Fruit fly (Drosophila melanogaster) whole organism, embryonic: Measurements from ENCODE around the gene CG13002.

Experiments used
- Ada2b ChIP-seq: fragments of 200-800 bp; sonication (Bioruptor generic); IDR thresholded peaks from 2 replicates; pipeline ENCODE4 v1.3.6; 2022; ENCODE audit warnings: missing biosample characterization, missing genetic modification characterization
- Antp ChIP-seq: fragments of 200-800 bp; sonication (Bioruptor generic); optimal IDR thresholded peaks from 3 replicates; lab custom pipeline; 2016; ENCODE audit warnings: missing biosample characterization, missing genetic modification characterization
- CG12659 ChIP-seq: fragments of 200-800 bp; sonication (Bioruptor generic); optimal IDR thresholded peaks from 3 replicates; lab custom pipeline; 2017; ENCODE audit warnings: mild to moderate bottlenecking, missing biosample characterization, missing genetic modification reagents, missing genetic modification characterization
- CG13424 ChIP-seq: fragments of 200-800 bp; sonication (Bioruptor generic); optimal IDR thresholded peaks from 2 replicates; lab custom pipeline; 2019; ENCODE audit warnings: missing biosample characterization, mild to moderate bottlenecking, missing genetic modification characterization, moderate library complexity
- CG14050 ChIP-seq: fragments of 200-800 bp; sonication (Bioruptor generic); IDR thresholded peaks from 3 replicates; pipeline ENCODE4 v1.3.6; 2022; ENCODE audit warnings: missing biosample characterization, missing genetic modification characterization
- CG15269 ChIP-seq: fragments of 200-800 bp; sonication (Bioruptor generic); optimal IDR thresholded peaks from 2 replicates; lab custom pipeline; 2018; ENCODE audit warnings: missing biosample characterization, mild to moderate bottlenecking, missing genetic modification characterization, moderate library complexity
- CG17359 ChIP-seq: fragments of 200-800 bp; sonication (Bioruptor generic); optimal IDR thresholded peaks from 3 replicates; lab custom pipeline; 2018; ENCODE audit warnings: missing biosample characterization, mild to moderate bottlenecking, missing genetic modification characterization, moderate library complexity
- CG18262 ChIP-seq: fragments of 200-800 bp; optimal IDR thresholded peaks from 3 replicates; lab custom pipeline; 2019; ENCODE audit warnings: missing biosample characterization, mild to moderate bottlenecking, missing genetic modification characterization, moderate library complexity
- CG18476 ChIP-seq: fragments of 200-800 bp; sonication (Bioruptor generic); optimal IDR thresholded peaks from 2 replicates; lab custom pipeline; 2016; ENCODE audit warnings: missing biosample characterization, mild to moderate bottlenecking, missing genetic modification characterization
- CG2120 ChIP-seq: fragments of 200-800 bp; sonication (Bioruptor generic); optimal IDR thresholded peaks from 3 replicates; lab custom pipeline; 2016; ENCODE audit warnings: missing biosample characterization, missing genetic modification characterization
- CG2712 ChIP-seq: fragments of 200-800 bp; optimal IDR thresholded peaks from 3 replicates; lab custom pipeline; 2019; ENCODE audit warnings: missing biosample characterization, mild to moderate bottlenecking, missing genetic modification characterization, moderate library complexity
- CG31388 ChIP-seq: fragments of 200-800 bp; sonication (Bioruptor generic); optimal IDR thresholded peaks from 2 replicates; lab custom pipeline; 2016; ENCODE audit warnings: missing biosample characterization, missing genetic modification characterization
- CG6791 ChIP-seq: fragments of 200-800 bp; sonication (Bioruptor generic); IDR thresholded peaks from 3 replicates; pipeline ENCODE4 v1.3.6; 2022; ENCODE audit warnings: missing biosample characterization, missing genetic modification characterization; ENCODE audit not compliant: partially characterized antibody
- CkIIα-i1 ChIP-seq: fragments of 200-800 bp; sonication (Bioruptor generic); IDR thresholded peaks from 2 replicates; pipeline ENCODE4 v1.3.6; 2022; ENCODE audit warnings: missing biosample characterization, missing genetic modification characterization
- Dad ChIP-seq: fragments of 200-800 bp; sonication (Bioruptor generic); optimal IDR thresholded peaks from 3 replicates; lab custom pipeline; 2016; ENCODE audit warnings: missing biosample characterization, missing genetic modification characterization
- Drgx ChIP-seq: fragments of 200-800 bp; sonication (Bioruptor generic); IDR thresholded peaks from 2 replicates; pipeline ENCODE4 v1.3.6; 2022; ENCODE audit warnings: missing biosample characterization, missing genetic modification characterization
- Eip74EF ChIP-seq, 2 experiments: fragments of 200-800 bp in 1 of 2; fragments of >200 bp in 1 of 2; sonication (Bioruptor generic) in 1 of 2; optimal IDR thresholded peaks; 2 replicates each; lab custom pipeline; 2017 to 2019; ENCODE audit warnings: missing biosample characterization in 2 of 2, missing genetic modification characterization in 2 of 2, mild to moderate bottlenecking in 1 of 2, moderate library complexity in 1 of 2
- Ets97D ChIP-seq: fragments of 200-800 bp; sonication (Bioruptor generic); optimal IDR thresholded peaks from 3 replicates; lab custom pipeline; 2016; ENCODE audit warnings: missing biosample characterization, missing genetic modification characterization
- HLH4C ChIP-seq: fragments of 200-800 bp; sonication (Bioruptor generic); IDR thresholded peaks from 3 replicates; pipeline ENCODE4 v1.3.6; 2022; ENCODE audit warnings: missing biosample characterization, missing genetic modification characterization; ENCODE audit not compliant: partially characterized antibody
- HLH54F ChIP-seq: fragments of 200-800 bp; sonication (Bioruptor generic); optimal IDR thresholded peaks from 3 replicates; lab custom pipeline; 2016; ENCODE audit warnings: missing biosample characterization, missing genetic modification characterization
- HmgZ ChIP-seq: fragments of 200-800 bp; sonication (Bioruptor generic); optimal IDR thresholded peaks from 2 replicates; lab custom pipeline; 2018; ENCODE audit warnings: missing biosample characterization, mild to moderate bottlenecking, missing genetic modification characterization
- Lim3 ChIP-seq: fragments of 200-800 bp; sonication (Bioruptor generic); IDR thresholded peaks from 2 replicates; pipeline ENCODE4 v1.3.6; 2022; ENCODE audit warnings: missing biosample characterization, missing genetic modification characterization
- Poxn ChIP-seq: fragments of 200-800 bp; sonication (Bioruptor generic); IDR thresholded peaks from 2 replicates; pipeline ENCODE4 v1.3.6; 2022; ENCODE audit warnings: missing biosample characterization, missing genetic modification characterization
- Ptx1 ChIP-seq: fragments of 200-800 bp; sonication (Bioruptor generic); IDR thresholded peaks from 2 replicates; pipeline ENCODE4 v1.3.6; 2022; ENCODE audit warnings: missing biosample characterization, missing genetic modification characterization
- Ravus ChIP-seq: fragments of 200-800 bp; sonication (Bioruptor generic); IDR thresholded peaks from 2 replicates; pipeline ENCODE4 v1.3.6; 2022; ENCODE audit warnings: missing biosample characterization, missing genetic modification characterization
- Sox100B ChIP-seq: fragments of 200-800 bp; sonication (Bioruptor generic); optimal IDR thresholded peaks from 3 replicates; lab custom pipeline; 2018; ENCODE audit warnings: missing biosample characterization, mild to moderate bottlenecking, missing genetic modification characterization
- ase ChIP-seq: fragments of 200-800 bp; sonication (Bioruptor generic); IDR thresholded peaks from 3 replicates; pipeline ENCODE4 v1.3.6; 2022; ENCODE audit warnings: missing biosample characterization, missing genetic modification characterization
- bsh ChIP-seq, 2 experiments: fragments of 200-800 bp; sonication (Bioruptor generic); optimal IDR thresholded peaks; 2 replicates each; lab custom pipeline; 2017 to 2018; ENCODE audit warnings: mild to moderate bottlenecking in 2 of 2, missing biosample characterization in 2 of 2, missing genetic modification characterization in 2 of 2, moderate library complexity in 1 of 2
- fd102C ChIP-seq: fragments of 200-800 bp; sonication (Bioruptor generic); optimal IDR thresholded peaks from 2 replicates; lab custom pipeline; 2018; ENCODE audit warnings: missing biosample characterization, mild to moderate bottlenecking, missing genetic modification characterization, moderate library complexity
- ftz-f1 ChIP-seq: fragments of 200-800 bp; sonication (Bioruptor generic); optimal IDR thresholded peaks from 2 replicates; lab custom pipeline; 2016; ENCODE audit warnings: missing biosample characterization, missing genetic modification characterization
- gce ChIP-seq: fragments of 200-800 bp; sonication (Bioruptor generic); IDR thresholded peaks from 3 replicates; pipeline ENCODE4 v1.3.6; 2022; ENCODE audit warnings: missing biosample characterization, missing genetic modification characterization
- gem ChIP-seq: fragments of 200-800 bp; sonication (Bioruptor generic); optimal IDR thresholded peaks from 2 replicates; lab custom pipeline; 2019; ENCODE audit warnings: missing biosample characterization, mild to moderate bottlenecking, missing genetic modification characterization, moderate library complexity
- ind ChIP-seq: fragments of 200-800 bp; sonication (Bioruptor generic); optimal IDR thresholded peaks from 3 replicates; lab custom pipeline; 2016; ENCODE audit warnings: missing biosample characterization, missing genetic modification characterization
- jumu ChIP-seq: fragments of 200-800 bp; sonication (Bioruptor generic); optimal IDR thresholded peaks from 3 replicates; lab custom pipeline; 2016; ENCODE audit warnings: missing biosample characterization, missing genetic modification characterization
- ken ChIP-seq: fragments of 200-800 bp; sonication (Bioruptor generic); IDR thresholded peaks from 3 replicates; pipeline ENCODE4 v1.3.6; 2022; ENCODE audit warnings: missing biosample characterization, missing genetic modification characterization
- onecut ChIP-seq: fragments of 200-800 bp; sonication (Bioruptor generic); IDR thresholded peaks from 2 replicates; pipeline ENCODE4 v1.3.6; 2022; ENCODE audit warnings: missing biosample characterization, missing genetic modification characterization
- pan ChIP-seq, 4 experiments: fragments of >200 bp in 3 of 4; fragments of 200-800 bp in 1 of 4; sonication (Bioruptor generic) in 1 of 4; optimal IDR thresholded peaks in 3 of 4; IDR thresholded peaks in 1 of 4; 2 replicates each; pipeline versions ENCODE4 v1.3.6 to Lab custom; 2017 to 2022; ENCODE audit warnings: missing biosample characterization in 2 of 4, missing genetic modification characterization in 2 of 4, mixed read lengths in 1 of 4
- ranshi ChIP-seq: fragments of 200-800 bp; sonication (Bioruptor generic); IDR thresholded peaks from 2 replicates; pipeline ENCODE4 v1.3.6; 2022; ENCODE audit warnings: missing biosample characterization, missing genetic modification characterization
- rib ChIP-seq: fragments of 200-800 bp; sonication (Bioruptor generic); IDR thresholded peaks from 2 replicates; pipeline ENCODE4 v1.3.6; 2022; ENCODE audit warnings: missing biosample characterization, missing genetic modification characterization
- row ChIP-seq: fragments of 200-800 bp; sonication (Bioruptor generic); IDR thresholded peaks from 3 replicates; pipeline ENCODE4 v1.3.6; 2022; ENCODE audit warnings: missing biosample characterization, missing genetic modification characterization
- stc ChIP-seq: fragments of 200-800 bp; sonication (Bioruptor generic); IDR thresholded peaks from 2 replicates; pipeline ENCODE4 v1.3.6; 2022; ENCODE audit warnings: missing biosample characterization, missing genetic modification characterization
- tap ChIP-seq: fragments of 200-800 bp; optimal IDR thresholded peaks from 3 replicates; lab custom pipeline; 2019; ENCODE audit warnings: missing biosample characterization, mild to moderate bottlenecking, missing genetic modification characterization, moderate library complexity
- tgo ChIP-seq: fragments of 200-800 bp; sonication (Bioruptor generic); IDR thresholded peaks from 3 replicates; pipeline ENCODE4 v1.3.6; 2022; ENCODE audit warnings: missing biosample characterization, missing genetic modification characterization
- vvl ChIP-seq: fragments of 200-800 bp; sonication (Bioruptor generic); IDR thresholded peaks from 2 replicates; pipeline ENCODE4 v1.3.6; 2022; ENCODE audit warnings: missing biosample characterization, missing genetic modification characterization
- z ChIP-seq: fragments of 200-800 bp; sonication (Bioruptor generic); IDR thresholded peaks from 3 replicates; pipeline ENCODE4 v1.3.6; 2022; ENCODE audit warnings: missing biosample characterization, missing genetic modification characterization

CG13002 gene

dm6 chrX:16867622-16868021, 22.0 kb upstream of the CG13002 start (continued):
- TF ChIP-seq pan (optimal IDR thresholded peaks at IDR 0.05; lab: Kevin White, UChicago) (no peak), pan (GFP tag; optimal IDR thresholded peaks at IDR 0.05 in 1 of 2, IDR thresholded peaks at IDR 0.05 in 1 of 2) (peak in 1 of 2 experiments; percentile 26), Ptx1 (GFP tag; lab: Robert Waterston, UW) (peak; percentile 59), CG31388 (GFP tag; lab: Kevin White, UChicago) (no peak), Dad (GFP tag; lab: Kevin White, UChicago) (no peak), row (GFP tag; lab: Robert Waterston, UW) (peak; percentile 57), CG13424 (tag; lab: Kevin White, UChicago) (peak; percentile 40), gem (tag; lab: Kevin White, UChicago) (peak; percentile 52), tgo (GFP tag; lab: Robert Waterston, UW) (peak; percentile 51; the same call in 1 of the 3 replicates), CG6791 (GFP tag; lab: Robert Waterston, UW) (no peak), ken (GFP tag; lab: Robert Waterston, UW) (no peak), Antp (peak; percentile 5), CG18262 (peak; percentile 17), HmgZ (tag; lab: Kevin White, UChicago) (no peak), Eip74EF (GFP tag; optimal IDR thresholded peaks at IDR 0.05; lab: Kevin White, UChicago) (peak in 1 of 2 experiments; percentile 5), vvl (peak; percentile 68), CkIIα-i1 (GFP tag; lab: Robert Waterston, UW) (no peak), rib (no peak), CG2712 (tag; lab: Kevin White, UChicago) (no peak), ind (GFP tag; lab: Kevin White, UChicago) (no peak), stc (GFP tag; lab: Robert Waterston, UW) (peak; percentile 38; the same call in 1 of the 2 replicates), Lim3 (GFP tag; lab: Robert Waterston, UW) (no peak), tap (tag; lab: Kevin White, UChicago) (peak; percentile 4), Ets97D (GFP tag; lab: Kevin White, UChicago) (no peak), CG2120 (GFP tag; lab: Kevin White, UChicago) (no peak), Poxn (GFP tag; lab: Robert Waterston, UW) (no peak), Ada2b (GFP tag; lab: Robert Waterston, UW) (peak; percentile 20; the same call in 1 of the 2 replicates), Sox100B (peak; percentile 17), gce (GFP tag; lab: Robert Waterston, UW) (no peak), Ravus (GFP tag; lab: Robert Waterston, UW) (no peak), HLH54F (no peak), CG14050 (GFP tag; lab: Robert Waterston, UW) (no peak), HLH4C (GFP tag; lab: Robert Waterston, UW) (no peak), onecut (GFP tag; lab: Robert Waterston, UW) (0 out of 2 replicates have a peak, but pooled peaks have one; percentile 10), fd102C (GFP tag; lab: Kevin White, UChicago) (no peak), ranshi (GFP tag; lab: Robert Waterston, UW) (no peak), ase (0 out of 3 replicates have a peak, but pooled peaks have one; percentile 16), z (GFP tag; lab: Robert Waterston, UW) (no peak), CG17359 (peak; percentile 33), CG15269 (peak; percentile 51)

dm6 chrX:16871808-16872207, 17.8 kb upstream of the CG13002 start:
- TF ChIP-seq ftz-f1 (GFP tag; lab: Kevin White, UChicago) (no peak), Drgx (GFP tag; lab: Robert Waterston, UW) (peak; percentile 80), CG12659 (no peak), bsh (GFP tag; optimal IDR thresholded peaks at IDR 0.05; lab: Kevin White, UChicago) (peak in 1 of 2 experiments; percentile 63), jumu (GFP tag; lab: Kevin White, UChicago) (no peak), CG18476 (GFP tag; lab: Kevin White, UChicago) (no peak)
